Fruit fly (Drosophila melanogaster): Measurements from ENCODE around the gene CG13731.

DNA sequence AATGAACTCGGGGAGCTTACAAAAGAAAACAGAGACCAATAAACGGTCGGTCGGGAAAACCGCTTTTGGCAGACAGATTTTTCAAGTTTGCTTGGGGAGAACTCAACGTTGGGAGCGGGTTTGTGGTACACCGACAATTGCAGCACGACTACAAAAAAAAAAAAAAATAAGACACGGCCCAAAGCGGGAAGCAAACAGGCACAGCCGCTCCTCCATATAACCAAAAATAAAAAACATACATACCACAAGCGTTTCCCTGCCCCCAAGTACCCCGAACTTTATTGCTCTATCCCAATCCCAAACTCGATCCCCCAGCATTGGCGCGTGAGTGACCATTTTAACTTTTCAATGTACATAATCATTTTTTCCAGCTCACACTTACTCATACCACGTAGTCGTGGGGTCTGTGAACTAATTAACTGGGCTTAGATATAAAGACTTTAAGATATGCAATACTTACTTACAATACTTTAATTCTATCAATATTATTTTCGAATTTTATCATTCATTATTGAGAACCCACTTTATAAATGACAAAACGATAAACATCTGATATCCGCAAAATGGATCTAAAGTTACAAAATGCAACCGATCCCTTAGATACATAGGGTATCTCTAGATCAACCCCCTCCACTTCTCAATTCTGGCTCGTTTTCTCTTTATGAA is 13.7 kb downstream of the CG13731 start:
- TF ChIP-seq CG7045 (GFP tag; optimal IDR thresholded peaks at IDR 0.05), result no peak
- TF ChIP-seq Crg-1 (GFP tag; optimal IDR thresholded peaks at IDR 0.05), result no peak
- TF ChIP-seq CG11617 (GFP tag; optimal IDR thresholded peaks at IDR 0.05), result no peak
- no peak for TF ChIP-seq Clk (GFP tag; optimal IDR thresholded peaks at IDR 0.05)
- no peak for TF ChIP-seq Hr96 (GFP tag; optimal IDR thresholded peaks at IDR 0.05)
- TF ChIP-seq Mnt (GFP tag; optimal IDR thresholded peaks at IDR 0.05), result no peak
- no peak for TF ChIP-seq kay (GFP tag; ENCODE audit: borderline replicate concordance)
- no peak for TF ChIP-seq pad (GFP tag; optimal IDR thresholded peaks at IDR 0.05)
- TF ChIP-seq bab1 (GFP tag; optimal IDR thresholded peaks at IDR 0.05), result no peak
- no peak for TF ChIP-seq CG5204 (GFP tag; optimal IDR thresholded peaks at IDR 0.05)
- no peak for TF ChIP-seq cic (GFP tag; optimal IDR thresholded peaks at IDR 0.05)
- TF ChIP-seq tj (GFP tag; optimal IDR thresholded peaks at IDR 0.05), result no peak
- no peak for TF ChIP-seq CG7101 (tag; optimal IDR thresholded peaks at IDR 0.05)

Measured in whole organism, adult.